Worm (Caenorhabditis elegans): ENCODE results near the gene C35A5.8.

- TF ChIP-seq tbx-2 (tag; optimal IDR thresholded peaks at IDR 0.05) (no peak), nhr-23 (tag; optimal IDR thresholded peaks at IDR 0.05) (no peak), pha-4 (tag; optimal IDR thresholded peaks at IDR 0.05) (no peak)
Measured at ce11 chrV:10503893-10504292, 21.8 kb downstream of the C35A5.8 start, which contains the start of gene C35A5.10.
